Worm (Caenorhabditis elegans): ENCODE results near the gene ufd-3.

- TF ChIP-seq hmg-4 (GFP tag; optimal IDR thresholded peaks at IDR 0.05) (no peak), ama-1 (optimal IDR thresholded peaks at IDR 0.05) (no peak), tbx-37 (GFP tag; conservative IDR thresholded peaks at IDR 0.05) (no peak), tbx-11 (GFP tag; IDR thresholded peaks at IDR 0.05) (no peak)
Measured at ce11 chrII:9935044-9935599, 5.4 kb upstream of the ufd-3 start.

All from whole organism, early embryonic.